Fruit fly (Drosophila melanogaster): Measurements from ENCODE around the gene Papst2.
A peak's percentile ranks its signal among the peaks of the same experiment; 100 is the strongest.

The Papst2 gene

DNA sequence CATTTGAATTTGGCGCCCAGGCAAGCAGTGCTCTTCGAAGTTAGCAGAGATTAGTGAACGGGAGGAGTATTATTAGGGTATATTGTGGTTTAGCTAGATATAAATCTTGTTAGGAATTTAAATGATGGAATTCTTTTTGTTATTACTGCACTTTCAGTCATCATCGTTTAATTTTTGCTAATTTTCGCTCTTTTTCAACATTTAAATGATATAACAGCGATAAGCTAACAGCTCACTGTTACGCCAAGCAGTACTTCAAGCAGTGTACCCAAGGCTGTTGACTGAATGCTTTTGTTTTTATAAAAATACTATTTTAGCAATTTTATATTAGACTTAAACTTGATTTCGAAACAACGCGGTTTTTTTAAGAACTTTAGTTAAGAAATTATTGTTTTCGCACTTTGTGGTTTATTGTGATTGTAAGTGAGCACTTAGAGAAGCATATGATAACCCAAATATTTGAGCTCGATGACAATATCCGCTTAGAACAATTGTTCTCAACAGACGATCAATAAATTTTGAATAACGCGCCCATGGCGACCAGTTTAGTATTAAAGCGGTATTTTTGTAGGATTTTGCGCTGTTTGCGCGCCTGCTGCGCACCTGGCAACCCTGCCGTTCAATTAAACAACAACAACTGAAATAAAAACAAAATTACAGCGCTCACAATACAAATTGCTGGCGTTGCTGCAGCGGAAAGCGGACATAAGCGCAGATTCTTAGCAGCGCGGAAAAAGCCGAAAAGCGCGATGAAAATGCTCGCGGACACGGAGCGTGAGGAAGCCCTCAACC lies 8.3 kb downstream of the Papst2 start (continued):
- no peak for TF ChIP-seq CG3065 (GFP tag; optimal IDR thresholded peaks at IDR 0.05)
- no peak for TF ChIP-seq psq (GFP tag; optimal IDR thresholded peaks at IDR 0.05)
- TF ChIP-seq Camta (GFP tag; optimal IDR thresholded peaks at IDR 0.05): no peak
- no peak for TF ChIP-seq Jarid2 (GFP tag; optimal IDR thresholded peaks at IDR 0.05)
- no peak for TF ChIP-seq CG13775 (GFP tag; optimal IDR thresholded peaks at IDR 0.05)
- no peak for TF ChIP-seq so (GFP tag; IDR thresholded peaks at IDR 0.05)
- no peak for TF ChIP-seq CG10321 (GFP tag; IDR thresholded peaks at IDR 0.05)
- no peak for TF ChIP-seq CG7928 (GFP tag; optimal IDR thresholded peaks at IDR 0.05)
- TF ChIP-seq CG11456 (GFP tag; IDR thresholded peaks at IDR 0.05): no peak
- no peak for TF ChIP-seq pita (GFP tag; optimal IDR thresholded peaks at IDR 0.05)
- no peak for TF ChIP-seq ci (GFP tag; IDR thresholded peaks at IDR 0.05)
- no peak for TF ChIP-seq Hand (GFP tag; optimal IDR thresholded peaks at IDR 0.05)
- TF ChIP-seq sna (GFP tag; IDR thresholded peaks at IDR 0.05; ENCODE audit: partially characterized antibody): 0 out of 2 replicates have a peak, but pooled peaks have one; percentile 14
- no peak for TF ChIP-seq tap (tag; optimal IDR thresholded peaks at IDR 0.05)
- no peak for TF ChIP-seq CG10267 (tag; optimal IDR thresholded peaks at IDR 0.05)
- peak; percentile 95 for TF ChIP-seq CG31365 (tag; optimal IDR thresholded peaks at IDR 0.05)
- TF ChIP-seq Spps (tag; optimal IDR thresholded peaks at IDR 0.05): no peak
- TF ChIP-seq gem (tag; optimal IDR thresholded peaks at IDR 0.05): peak; percentile 10
- TF ChIP-seq CG15696 (tag; optimal IDR thresholded peaks at IDR 0.05): no peak
- no peak for TF ChIP-seq Fer1 (GFP tag; optimal IDR thresholded peaks at IDR 0.05)
- TF ChIP-seq CG6175 (GFP tag; IDR thresholded peaks at IDR 0.05): no peak
- TF ChIP-seq CG8388 (GFP tag; optimal IDR thresholded peaks at IDR 0.05): no peak
- no peak for TF ChIP-seq CG9215 (GFP tag; IDR thresholded peaks at IDR 0.05)
- no peak for TF ChIP-seq nerfin-1 (tag; optimal IDR thresholded peaks at IDR 0.05)

DNA sequence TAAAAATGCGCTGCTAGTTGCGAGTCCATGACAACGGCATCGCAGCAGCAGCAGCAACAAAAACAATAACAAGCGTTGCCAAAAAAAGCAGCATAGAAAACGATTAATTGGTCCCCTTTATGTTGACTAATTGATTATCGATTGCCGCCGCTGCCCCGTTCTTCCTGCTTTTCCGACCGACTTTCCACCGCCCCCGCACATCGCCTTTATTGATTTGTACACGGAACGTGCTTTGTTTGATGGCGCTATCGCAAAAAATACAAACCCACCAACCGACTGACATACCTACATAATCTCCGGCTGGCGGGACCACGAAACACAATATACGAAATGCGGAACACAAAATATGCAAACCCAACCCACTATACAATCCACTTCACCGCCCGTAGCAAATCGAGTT lies 8.9 kb downstream of the Papst2 start:
- TF ChIP-seq Opbp (GFP tag; IDR thresholded peaks at IDR 0.05; ENCODE audit: partially characterized antibody) (0 out of 3 replicates have a peak, but pooled peaks have one; percentile 1), CG15073 (GFP tag; optimal IDR thresholded peaks at IDR 0.05) (no peak), CG6272 (GFP tag; IDR thresholded peaks at IDR 0.05) (no peak), Eip74EF (GFP tag; optimal IDR thresholded peaks at IDR 0.05) (peak in 1 of 2 experiments; percentile 14), CG10543 (GFP tag; optimal IDR thresholded peaks at IDR 0.05) (peak; percentile 1), vvl (GFP tag; IDR thresholded peaks at IDR 0.05) (0 out of 2 replicates have a peak, but pooled peaks have one; percentile 0), Vsx1 (GFP tag; optimal IDR thresholded peaks at IDR 0.05) (no peak), Dll (GFP tag; IDR thresholded peaks at IDR 0.05; ENCODE audit: partially characterized antibody) (peak; percentile 48; the same call in 1 of the 4 replicates), onecut (GFP tag; IDR thresholded peaks at IDR 0.05) (peak; percentile 96), sna (GFP tag; IDR thresholded peaks at IDR 0.05; ENCODE audit: partially characterized antibody) (0 out of 2 replicates have a peak, but pooled peaks have one; percentile 10), Deaf1 (tag; optimal IDR thresholded peaks at IDR 0.05) (no peak), YL-1 (GFP tag; optimal IDR thresholded peaks at IDR 0.05) (peak; percentile 7), crol (GFP tag; IDR thresholded peaks at IDR 0.05) (peak; percentile 47; the same call in 1 of the 2 replicates), MBD-R2 (GFP tag; IDR thresholded peaks at IDR 0.05) (0 out of 2 replicates have a peak, but pooled peaks have one; percentile 9), eyg (GFP tag; optimal IDR thresholded peaks at IDR 0.05) (no peak), chm (GFP tag; IDR thresholded peaks at IDR 0.05) (no peak), Rfx (GFP tag; IDR thresholded peaks at IDR 0.05) (no peak), CG15601 (tag; optimal IDR thresholded peaks at IDR 0.05) (peak; percentile 49)

All from whole organism, embryonic.